Worm (Caenorhabditis elegans) whole organism, mixed stage, embryonic: Measurements from ENCODE around the gene hlh-4.

Experiments used
- M03D4.4 ChIP-seq: sonication (generic microtip); optimal IDR thresholded peaks from 2 replicates; lab custom pipeline; 2017; ENCODE audit warnings: mild to moderate bottlenecking, missing genetic modification characterization, missing compliant biosample characterization
- bed-3 ChIP-seq: fragments of 200-800 bp; sonication (Bioruptor generic); optimal IDR thresholded peaks from 3 replicates; lab custom pipeline; 2018; ENCODE audit warnings: mild to moderate bottlenecking, missing genetic modification characterization, moderate library complexity, missing compliant biosample characterization
- blmp-1 ChIP-seq: fragments of 150-350 bp; optimal IDR thresholded peaks from 2 replicates; lab custom pipeline; 2014; ENCODE audit warnings: missing biosample characterization, missing genetic modification characterization
- ceh-39 ChIP-seq: fragments of 150-350 bp; optimal IDR thresholded peaks from 2 replicates; lab custom pipeline; 2014; ENCODE audit warnings: missing biosample characterization, missing genetic modification characterization
- ceh-43 ChIP-seq: fragments of 200-800 bp; sonication (Bioruptor generic); optimal IDR thresholded peaks from 2 replicates; lab custom pipeline; 2018; ENCODE audit warnings: mild to moderate bottlenecking, missing genetic modification characterization, moderate library complexity, missing compliant biosample characterization
- ceh-83 ChIP-seq: fragments of 200-800 bp; sonication (Bioruptor generic); optimal IDR thresholded peaks from 2 replicates; lab custom pipeline; 2018; ENCODE audit warnings: mild to moderate bottlenecking, missing genetic modification characterization, missing compliant biosample characterization
- ces-1 ChIP-seq: fragments of 150-350 bp; optimal IDR thresholded peaks from 2 replicates; lab custom pipeline; 2014; ENCODE audit warnings: missing biosample characterization, missing genetic modification reagents, missing genetic modification characterization
- cnd-1 ChIP-seq: fragments of 200-800 bp; sonication (Bioruptor generic); optimal IDR thresholded peaks from 2 replicates; lab custom pipeline; 2018; ENCODE audit warnings: mild to moderate bottlenecking, missing genetic modification characterization, missing compliant biosample characterization
- drap-1 ChIP-seq: fragments of 200-800 bp; sonication (Bioruptor generic); optimal IDR thresholded peaks from 3 replicates; lab custom pipeline; 2018; ENCODE audit warnings: mild to moderate bottlenecking, missing genetic modification characterization, missing compliant biosample characterization
- elt-1 ChIP-seq: sonication (generic microtip); optimal IDR thresholded peaks from 2 replicates; lab custom pipeline; 2017; ENCODE audit warnings: missing genetic modification characterization, mild to moderate bottlenecking, missing compliant biosample characterization, antibody characterized with exemption, moderate library complexity, borderline replicate concordance; ENCODE audit not compliant: insufficient read depth
- elt-3 ChIP-seq: fragments of 150-350 bp; optimal IDR thresholded peaks from 2 replicates; lab custom pipeline; 2014; ENCODE audit warnings: missing biosample characterization, missing genetic modification characterization
- flh-1 ChIP-seq: fragments of 200-800 bp; sonication (Bioruptor generic); optimal IDR thresholded peaks from 2 replicates; lab custom pipeline; 2018; ENCODE audit warnings: mild to moderate bottlenecking, missing genetic modification characterization, moderate library complexity, missing compliant biosample characterization
- ham-2 ChIP-seq: fragments of 200-800 bp; sonication (Bioruptor generic); optimal IDR thresholded peaks from 2 replicates; lab custom pipeline; 2018; ENCODE audit warnings: mild to moderate bottlenecking, missing genetic modification characterization, missing compliant biosample characterization
- hlh-1 ChIP-seq: fragments of 150-350 bp; optimal IDR thresholded peaks from 2 replicates; lab custom pipeline; 2014; ENCODE audit warnings: missing biosample characterization, missing genetic modification reagents, missing genetic modification characterization
- lin-13 ChIP-seq: fragments of 150-350 bp; optimal IDR thresholded peaks from 2 replicates; lab custom pipeline; 2014; ENCODE audit warnings: missing biosample characterization, missing genetic modification characterization
- lin-32 ChIP-seq: fragments of 200-800 bp; sonication (Bioruptor generic); optimal IDR thresholded peaks from 2 replicates; lab custom pipeline; 2018; ENCODE audit warnings: mild to moderate bottlenecking, missing genetic modification characterization, missing compliant biosample characterization
- lsy-2 ChIP-seq: fragments of 150-350 bp; optimal IDR thresholded peaks from 2 replicates; lab custom pipeline; 2014; ENCODE audit warnings: missing biosample characterization, missing genetic modification characterization
- mab-5 ChIP-seq: fragments of 150-350 bp; optimal IDR thresholded peaks from 2 replicates; lab custom pipeline; 2014; ENCODE audit warnings: missing biosample characterization, missing genetic modification characterization
- mep-1 ChIP-seq: fragments of 150-350 bp; optimal IDR thresholded peaks from 2 replicates; lab custom pipeline; 2017; ENCODE audit warnings: missing biosample characterization, missing genetic modification reagents, missing genetic modification characterization, inconsistent platforms
- mls-2 ChIP-seq: sonication (generic microtip); optimal IDR thresholded peaks from 2 replicates; lab custom pipeline; 2016; ENCODE audit warnings: mild to moderate bottlenecking, missing genetic modification characterization, moderate library complexity, missing compliant biosample characterization
- nhr-12 ChIP-seq: fragments of 150-350 bp; optimal IDR thresholded peaks from 2 replicates; lab custom pipeline; 2014; ENCODE audit warnings: missing biosample characterization, missing genetic modification characterization
- nhr-2 ChIP-seq: fragments of 150-350 bp; optimal IDR thresholded peaks from 2 replicates; lab custom pipeline; 2014; ENCODE audit warnings: missing biosample characterization, missing genetic modification characterization
- nhr-237 ChIP-seq: fragments of 150-350 bp; optimal IDR thresholded peaks from 2 replicates; lab custom pipeline; 2014; ENCODE audit warnings: missing biosample characterization, missing genetic modification characterization
- nhr-28 ChIP-seq: fragments of 150-350 bp; optimal IDR thresholded peaks from 2 replicates; lab custom pipeline; 2014; ENCODE audit warnings: missing biosample characterization, missing genetic modification characterization
- nhr-76 ChIP-seq: sonication (generic microtip); optimal IDR thresholded peaks from 2 replicates; lab custom pipeline; 2017; ENCODE audit warnings: missing biosample characterization, missing genetic modification characterization
- pha-4 ChIP-seq: fragments of 150-350 bp; optimal IDR thresholded peaks from 2 replicates; lab custom pipeline; 2018; ENCODE audit warnings: missing biosample characterization, missing genetic modification reagents, missing genetic modification characterization
- sem-2 ChIP-seq: fragments of 200-800 bp; sonication (Bioruptor generic); optimal IDR thresholded peaks from 2 replicates; lab custom pipeline; 2018; ENCODE audit warnings: mild to moderate bottlenecking, missing genetic modification characterization, missing compliant biosample characterization
- snpc-4 ChIP-seq: fragments of 150-350 bp; optimal IDR thresholded peaks from 2 replicates; lab custom pipeline; 2014; ENCODE audit warnings: missing biosample characterization, missing genetic modification characterization
- sptf-1 ChIP-seq: sonication (generic microtip); optimal IDR thresholded peaks from 2 replicates; lab custom pipeline; 2017; ENCODE audit warnings: mild to moderate bottlenecking, missing genetic modification characterization, moderate library complexity, missing compliant biosample characterization
- tbx-8 ChIP-seq: fragments of 200-800 bp; sonication (Bioruptor generic); optimal IDR thresholded peaks from 2 replicates; lab custom pipeline; 2018; ENCODE audit warnings: mild to moderate bottlenecking, missing genetic modification characterization, moderate library complexity, missing compliant biosample characterization
- unc-120 ChIP-seq: sonication (generic microtip); optimal IDR thresholded peaks from 2 replicates; lab custom pipeline; 2017; ENCODE audit warnings: missing genetic modification characterization, missing compliant biosample characterization; ENCODE audit not compliant: poor library complexity, severe bottlenecking
- unc-39 ChIP-seq: fragments of 150-350 bp; optimal IDR thresholded peaks from 2 replicates; lab custom pipeline; 2014; ENCODE audit warnings: missing biosample characterization, missing genetic modification characterization
- unc-62 ChIP-seq: fragments of 150-350 bp; optimal IDR thresholded peaks from 2 replicates; lab custom pipeline; 2014; ENCODE audit warnings: missing biosample characterization, missing genetic modification reagents, missing genetic modification characterization
- zip-8 ChIP-seq: fragments of 150-350 bp; optimal IDR thresholded peaks from 2 replicates; lab custom pipeline; 2014; ENCODE audit warnings: missing biosample characterization, missing genetic modification characterization
- ztf-11 ChIP-seq: fragments of 150-350 bp; optimal IDR thresholded peaks from 2 replicates; lab custom pipeline; 2014; ENCODE audit warnings: missing biosample characterization, missing genetic modification characterization

hlh-4 gene

ce11 chrIII:9705157-9705905 lies 33.5 kb downstream of the hlh-4 start:
- TF ChIP-seq ham-2 (GFP tag; lab: Kevin White, UChicago) (peak; percentile 56), unc-120 (peak; percentile 32), elt-1 (tag; lab: Kevin White, UChicago) (no peak), zip-8 (tag; lab: Kevin White, UChicago) (peak; percentile 40), nhr-2 (tag; lab: Kevin White, UChicago) (peak; percentile 61), lsy-2 (tag; lab: Kevin White, UChicago) (no peak)
- TF ChIP-seq, all 35 proteins: peak for 4

ce11 chrIII:9704606-9704938 lies 34.3 kb downstream of the hlh-4 start:
- no peak for TF ChIP-seq zip-8 (tag; lab: Kevin White, UChicago)
- no peak for TF ChIP-seq drap-1

- TF ChIP-seq drap-1 = peak; percentile 9
- TF ChIP-seq flh-1 (GFP tag; lab: Kevin White, UChicago) = no peak
- TF ChIP-seq ceh-39 (tag; lab: Kevin White, UChicago) = no peak
- no peak for TF ChIP-seq cnd-1
- TF ChIP-seq M03D4.4 (tag; lab: Kevin White, UChicago) = peak; percentile 26
- TF ChIP-seq elt-1 (tag; lab: Kevin White, UChicago) = no peak
- TF ChIP-seq nhr-76 (tag; lab: Kevin White, UChicago) = no peak
- TF ChIP-seq sem-2 (GFP tag; lab: Kevin White, UChicago) = peak; percentile 27
- peak; percentile 54 for TF ChIP-seq hlh-1 (tag; lab: Kevin White, UChicago)
- TF ChIP-seq blmp-1 (tag; lab: Kevin White, UChicago) = no peak
- peak; percentile 81 for TF ChIP-seq zip-8 (tag; lab: Kevin White, UChicago)
- peak; percentile 31 for TF ChIP-seq sptf-1 (tag; lab: Kevin White, UChicago)
- TF ChIP-seq lsy-2 (tag; lab: Kevin White, UChicago) = no peak
- TF ChIP-seq tbx-8 (GFP tag; lab: Kevin White, UChicago) = no peak
- no peak for TF ChIP-seq mab-5 (tag; lab: Kevin White, UChicago)
- no peak for TF ChIP-seq nhr-12 (tag; lab: Kevin White, UChicago)
- peak; percentile 54 for TF ChIP-seq unc-120
- no peak for TF ChIP-seq nhr-2 (tag; lab: Kevin White, UChicago)
- TF ChIP-seq ceh-43 (GFP tag; lab: Kevin White, UChicago) = no peak
- no peak for TF ChIP-seq mep-1 (tag; lab: Kevin White, UChicago)
- TF ChIP-seq pha-4 = no peak
- TF ChIP-seq lin-13 (tag; lab: Kevin White, UChicago) = peak; percentile 36
- TF ChIP-seq unc-62 (GFP tag; lab: Kevin White, UChicago) = no peak
- TF ChIP-seq ztf-11 (tag; lab: Kevin White, UChicago) = no peak
- TF ChIP-seq lin-32 (GFP tag; lab: Kevin White, UChicago) = no peak
- TF ChIP-seq ceh-83 (GFP tag; lab: Kevin White, UChicago) = no peak
- TF ChIP-seq ham-2 (GFP tag; lab: Kevin White, UChicago) = peak; percentile 10
- TF ChIP-seq bed-3 (GFP tag; lab: Kevin White, UChicago) = no peak
- peak; percentile 80 for TF ChIP-seq ces-1 (GFP tag; lab: Kevin White, UChicago)
- TF ChIP-seq unc-39 (tag; lab: Kevin White, UChicago) = no peak
- TF ChIP-seq nhr-237 = no peak
- no peak for TF ChIP-seq nhr-28 (tag; lab: Kevin White, UChicago)
- no peak for TF ChIP-seq snpc-4
- TF ChIP-seq mls-2 = no peak
- no peak for TF ChIP-seq elt-3 (tag; lab: Kevin White, UChicago)
These were observed 34.9 kb downstream of the hlh-4 start for ce11 chrIII:9703747-9704605.
